Fruit fly (Drosophila melanogaster) whole organism, embryonic: ENCODE data around the gene CG9837.

Source experiments
- Atf3 ChIP-seq: fragments of 200-800 bp; sonication (Bioruptor generic); optimal IDR thresholded peaks from 3 replicates; lab custom pipeline; 2016; ENCODE audit warnings: missing biosample characterization, missing genetic modification characterization
- Bdp1 ChIP-seq: fragments of 200-800 bp; sonication (Bioruptor generic); optimal IDR thresholded peaks from 3 replicates; lab custom pipeline; 2016; ENCODE audit warnings: missing biosample characterization, missing genetic modification characterization
- CG10321 ChIP-seq: fragments of 200-800 bp; sonication (Bioruptor generic); IDR thresholded peaks from 2 replicates; pipeline ENCODE4 v1.3.6; 2022; ENCODE audit warnings: missing biosample characterization, missing genetic modification characterization
- CG10543 ChIP-seq: fragments of 200-800 bp; sonication (Bioruptor generic); optimal IDR thresholded peaks from 3 replicates; lab custom pipeline; 2017; ENCODE audit warnings: missing biosample characterization, mild to moderate bottlenecking, missing genetic modification characterization, moderate library complexity
- CG10979 ChIP-seq: fragments of 200-800 bp; sonication (Bioruptor generic); optimal IDR thresholded peaks from 2 replicates; lab custom pipeline; 2018; ENCODE audit warnings: missing biosample characterization, mild to moderate bottlenecking, missing genetic modification characterization, moderate library complexity
- CG11560 ChIP-seq: fragments of 200-800 bp; sonication (Bioruptor generic); IDR thresholded peaks from 3 replicates; pipeline ENCODE4 v1.3.6; 2022; ENCODE audit warnings: missing biosample characterization, missing genetic modification characterization
- CG12769 ChIP-seq: fragments of 200-800 bp; sonication (Bioruptor generic); optimal IDR thresholded peaks from 2 replicates; lab custom pipeline; 2019; ENCODE audit warnings: missing biosample characterization, mild to moderate bottlenecking, missing genetic modification characterization, moderate library complexity
- CG1603 ChIP-seq: fragments of 200-800 bp; sonication (Bioruptor generic); optimal IDR thresholded peaks from 2 replicates; lab custom pipeline; 2019; ENCODE audit warnings: missing biosample characterization, mild to moderate bottlenecking, missing genetic modification characterization, moderate library complexity
- CG16813 ChIP-seq: fragments of 200-800 bp; sonication (Bioruptor generic); IDR thresholded peaks from 3 replicates; pipeline ENCODE4 v1.3.6; 2022; ENCODE audit warnings: missing biosample characterization, missing genetic modification characterization; ENCODE audit not compliant: partially characterized antibody
- CG17186 ChIP-seq: fragments of 200-800 bp; sonication (Bioruptor generic); optimal IDR thresholded peaks from 3 replicates; lab custom pipeline; 2017; ENCODE audit warnings: missing biosample characterization, missing genetic modification reagents, missing genetic modification characterization
- CG2678 ChIP-seq: fragments of 200-800 bp; sonication (Bioruptor generic); optimal IDR thresholded peaks from 3 replicates; lab custom pipeline; 2019; ENCODE audit warnings: missing biosample characterization, mild to moderate bottlenecking, missing genetic modification characterization, moderate library complexity
- CG3726 ChIP-seq: fragments of 200-800 bp; sonication (Bioruptor generic); IDR thresholded peaks from 3 replicates; pipeline ENCODE4, ENCODE4 v1.3.6; 2022; ENCODE audit warnings: missing biosample characterization, missing genetic modification characterization
- CG3838 ChIP-seq: fragments of 200-800 bp; sonication (Bioruptor generic); optimal IDR thresholded peaks from 3 replicates; lab custom pipeline; 2016; ENCODE audit warnings: missing biosample characterization, missing genetic modification characterization
- CG3847 ChIP-seq: fragments of 200-800 bp; sonication (Bioruptor generic); IDR thresholded peaks from 2 replicates; pipeline ENCODE4 v1.3.6; 2022; ENCODE audit warnings: missing biosample characterization, missing genetic modification characterization
- CG4617 ChIP-seq: fragments of 200-800 bp; sonication (Bioruptor generic); optimal IDR thresholded peaks from 3 replicates; lab custom pipeline; 2016; ENCODE audit warnings: missing biosample characterization, missing genetic modification characterization, borderline replicate concordance
- CG6272 ChIP-seq: fragments of 200-800 bp; sonication (Bioruptor generic); IDR thresholded peaks from 2 replicates; pipeline ENCODE4 v1.3.6; 2022; ENCODE audit warnings: missing biosample characterization, missing genetic modification characterization
- CG7963 ChIP-seq: fragments of 200-800 bp; sonication (Bioruptor generic); IDR thresholded peaks from 3 replicates; pipeline ENCODE4 v1.3.6; 2022; ENCODE audit warnings: missing biosample characterization, missing genetic modification characterization; ENCODE audit not compliant: partially characterized antibody
- CG8281 ChIP-seq: fragments of 200-800 bp; sonication (Bioruptor generic); optimal IDR thresholded peaks from 2 replicates; lab custom pipeline; 2018; ENCODE audit warnings: missing biosample characterization, mild to moderate bottlenecking, missing genetic modification characterization, moderate library complexity
- CG9727 ChIP-seq: fragments of 200-800 bp; sonication (Bioruptor generic); optimal IDR thresholded peaks from 3 replicates; lab custom pipeline; 2017; ENCODE audit warnings: missing biosample characterization, mild to moderate bottlenecking, missing genetic modification characterization
- D ChIP-seq, 2 experiments: fragments of 200-800 bp in 1 of 2; fragments of >200 bp in 1 of 2; sonication (Bioruptor generic) in 1 of 2; optimal IDR thresholded peaks; 2 replicates in 1 of 2; 3 replicates in 1 of 2; lab custom pipeline; 2017; ENCODE audit warnings: mild to moderate bottlenecking in 1 of 2, missing biosample characterization in 1 of 2, missing genetic modification characterization in 1 of 2, missing genetic modification reagents in 1 of 2
- D19A ChIP-seq: fragments of 200-800 bp; optimal IDR thresholded peaks from 3 replicates; lab custom pipeline; 2019; ENCODE audit warnings: missing biosample characterization, mild to moderate bottlenecking, missing genetic modification characterization, moderate library complexity
- Deaf1 ChIP-seq: fragments of 200-800 bp; optimal IDR thresholded peaks from 3 replicates; lab custom pipeline; 2019; ENCODE audit warnings: missing biosample characterization, mild to moderate bottlenecking, missing genetic modification characterization, moderate library complexity
- Dll ChIP-seq: fragments of 200-800 bp; sonication (Bioruptor generic); IDR thresholded peaks from 4 replicates; pipeline ENCODE4 v1.3.6; 2022; ENCODE audit warnings: missing biosample characterization, missing genetic modification characterization; ENCODE audit not compliant: partially characterized antibody
- Dp ChIP-seq: fragments of 200-800 bp; sonication (Bioruptor generic); optimal IDR thresholded peaks from 2 replicates; lab custom pipeline; 2018; ENCODE audit warnings: missing biosample characterization, mild to moderate bottlenecking, missing genetic modification characterization, moderate library complexity
- Dref ChIP-seq: fragments of 200-800 bp; sonication (Bioruptor generic); IDR thresholded peaks from 2 replicates; pipeline ENCODE4 v1.3.6; 2022; ENCODE audit warnings: missing biosample characterization, missing genetic modification characterization
- E2f2 ChIP-seq: fragments of 200-800 bp; sonication (Bioruptor generic); IDR thresholded peaks from 2 replicates; pipeline ENCODE4 v1.3.6; 2022; ENCODE audit warnings: missing biosample characterization, missing genetic modification characterization
- Elba2 ChIP-seq: fragments of 200-800 bp; sonication (Bioruptor generic); optimal IDR thresholded peaks from 3 replicates; lab custom pipeline; 2016; ENCODE audit warnings: missing biosample characterization, missing genetic modification characterization
- HLH3B ChIP-seq: fragments of 200-800 bp; sonication (Bioruptor generic); IDR thresholded peaks from 2 replicates; pipeline ENCODE4 v1.3.6; 2022; ENCODE audit warnings: missing biosample characterization, missing genetic modification characterization
- Lpt ChIP-seq: fragments of >200 bp; optimal IDR thresholded peaks from 2 replicates; lab custom pipeline; 2018; ENCODE audit warnings: missing biosample characterization, missing genetic modification characterization
- MBD-R2 ChIP-seq: fragments of 200-800 bp; sonication (Bioruptor generic); IDR thresholded peaks from 2 replicates; pipeline ENCODE4 v1.3.6; 2022; ENCODE audit warnings: missing biosample characterization, missing genetic modification characterization
- MESR4 ChIP-seq: fragments of 200-800 bp; sonication (Bioruptor generic); optimal IDR thresholded peaks from 2 replicates; lab custom pipeline; 2018; ENCODE audit warnings: missing biosample characterization, mild to moderate bottlenecking, missing genetic modification characterization, moderate library complexity
- Myb ChIP-seq: fragments of 200-800 bp; sonication (Bioruptor generic); optimal IDR thresholded peaks from 2 replicates; lab custom pipeline; 2016; ENCODE audit warnings: missing biosample characterization, missing genetic modification characterization
- Sox102F ChIP-seq: fragments of 200-800 bp; sonication (Bioruptor generic); optimal IDR thresholded peaks from 2 replicates; lab custom pipeline; 2018; ENCODE audit warnings: missing biosample characterization, mild to moderate bottlenecking, missing genetic modification characterization, moderate library complexity
- amos ChIP-seq: fragments of 200-800 bp; sonication (Bioruptor generic); IDR thresholded peaks from 2 replicates; pipeline ENCODE4 v1.3.6; 2022; ENCODE audit warnings: missing biosample characterization, missing genetic modification characterization; ENCODE audit not compliant: partially characterized antibody
- crol ChIP-seq: fragments of 200-800 bp; sonication (Bioruptor generic); IDR thresholded peaks from 2 replicates; pipeline ENCODE4 v1.3.6; 2022; ENCODE audit warnings: missing biosample characterization, missing genetic modification characterization
- crp ChIP-seq, 2 experiments: fragments of 200-800 bp; sonication (Bioruptor generic); optimal IDR thresholded peaks; 2 replicates in 1 of 2; 3 replicates in 1 of 2; lab custom pipeline; 2017; ENCODE audit warnings: missing biosample characterization in 2 of 2, missing genetic modification characterization in 2 of 2, mild to moderate bottlenecking in 1 of 2, moderate library complexity in 1 of 2
- da ChIP-seq: fragments of 200-800 bp; sonication (Bioruptor generic); optimal IDR thresholded peaks from 2 replicates; lab custom pipeline; 2016; ENCODE audit warnings: missing biosample characterization, missing genetic modification characterization
- hkb ChIP-seq, 2 experiments: fragments of 200-800 bp in 1 of 2; fragments of >200 bp in 1 of 2; sonication (Bioruptor generic) in 1 of 2; IDR thresholded peaks in 1 of 2; optimal IDR thresholded peaks in 1 of 2; 2 replicates each; pipeline versions ENCODE4 v1.3.6 to Lab custom; 2017 to 2022; ENCODE audit warnings: missing biosample characterization in 1 of 2, missing genetic modification characterization in 1 of 2
- inv ChIP-seq: fragments of 200-800 bp; sonication (Bioruptor generic); IDR thresholded peaks from 2 replicates; pipeline ENCODE4 v1.3.6; 2022; ENCODE audit warnings: missing biosample characterization, missing genetic modification characterization; ENCODE audit not compliant: partially characterized antibody
- sens ChIP-seq: fragments of 200-800 bp; sonication (Bioruptor generic); peaks from one replicate; lab custom pipeline; 2016; ENCODE audit warnings: missing biosample characterization, missing genetic modification characterization
- slou ChIP-seq: fragments of 200-800 bp; sonication (Bioruptor generic); optimal IDR thresholded peaks from 3 replicates; lab custom pipeline; 2016; ENCODE audit warnings: missing biosample characterization, missing genetic modification characterization
- stc ChIP-seq: fragments of 200-800 bp; sonication (Bioruptor generic); IDR thresholded peaks from 2 replicates; pipeline ENCODE4 v1.3.6; 2022; ENCODE audit warnings: missing biosample characterization, missing genetic modification characterization
- twi ChIP-seq: fragments of 200-800 bp; optimal IDR thresholded peaks from 2 replicates; lab custom pipeline; 2019; ENCODE audit warnings: missing biosample characterization, mild to moderate bottlenecking, missing genetic modification characterization, moderate library complexity
- wor ChIP-seq: fragments of 200-800 bp; sonication (Bioruptor generic); IDR thresholded peaks from 2 replicates; pipeline ENCODE4 v1.3.6; 2022; ENCODE audit warnings: missing biosample characterization, missing genetic modification characterization
- zf30C ChIP-seq: fragments of 200-800 bp; sonication (Bioruptor generic); optimal IDR thresholded peaks from 3 replicates; lab custom pipeline; 2018; ENCODE audit warnings: missing biosample characterization, mild to moderate bottlenecking, missing genetic modification characterization
- zfh1 ChIP-seq: fragments of 200-800 bp; sonication (Bioruptor generic); IDR thresholded peaks from 3 replicates; pipeline ENCODE4 v1.3.6; 2022; ENCODE audit warnings: missing biosample characterization, missing genetic modification characterization

Gene CG9837

dm6 chr3R:8807048-8807447 lies 6.3 kb downstream of the CG9837 start:
- no peak for TF ChIP-seq CG10543 (GFP tag; lab: Kevin White, UChicago)
- TF ChIP-seq Dp (GFP tag; lab: Kevin White, UChicago), result peak; percentile 72
- peak; percentile 38 for TF ChIP-seq Elba2 (GFP tag; lab: Kevin White, UChicago)
- TF ChIP-seq D19A (tag; lab: Kevin White, UChicago), result peak; percentile 59
- peak; percentile 75 for TF ChIP-seq CG17186 (GFP tag; lab: Kevin White, UChicago)
- TF ChIP-seq E2f2 (GFP tag; lab: Robert Waterston, UW), result peak; percentile 78
- no peak for TF ChIP-seq CG10979 (tag; lab: Kevin White, UChicago)

- TF ChIP-seq amos, result 0 out of 2 replicates have a peak, but pooled peaks have one; percentile 11
- 0 out of 3 replicates have a peak, but pooled peaks have one; percentile 31 for TF ChIP-seq zfh1
- no peak for TF ChIP-seq Sox102F (GFP tag; lab: Kevin White, UChicago)
- TF ChIP-seq D (optimal IDR thresholded peaks at IDR 0.05; lab: Kevin White, UChicago), result peak; percentile 16
- TF ChIP-seq D (GFP tag; optimal IDR thresholded peaks at IDR 0.05; lab: Kevin White, UChicago), result no peak
- TF ChIP-seq CG7963, result 0 out of 3 replicates have a peak, but pooled peaks have one; percentile 54
- peak; percentile 61 for TF ChIP-seq sens (GFP tag; lab: Kevin White, UChicago)
- TF ChIP-seq CG3847 (GFP tag; lab: Robert Waterston, UW), result no peak
Observed at dm6 chr3R:8806638-8807037, 6.7 kb downstream of the CG9837 start.

- TF ChIP-seq Myb (peak; percentile 64), CG1603 (peak; percentile 37), D19A (tag; lab: Kevin White, UChicago) (no peak), inv (GFP tag; lab: Robert Waterston, UW) (no peak), HLH3B (GFP tag; lab: Robert Waterston, UW) (no peak), Dref (GFP tag; lab: Robert Waterston, UW) (peak; percentile 34; the same call in 1 of the 2 replicates), MBD-R2 (peak; percentile 39; the same call in 1 of the 2 replicates), slou (GFP tag; lab: Kevin White, UChicago) (no peak), Bdp1 (GFP tag; lab: Kevin White, UChicago) (no peak), MESR4 (peak; percentile 16), CG2678 (tag; lab: Kevin White, UChicago) (no peak), da (GFP tag; lab: Kevin White, UChicago) (no peak), CG17186 (GFP tag; lab: Kevin White, UChicago) (peak; percentile 99), CG8281 (tag; lab: Kevin White, UChicago) (peak; percentile 81), CG3726 (GFP tag; lab: Robert Waterston, UW) (no peak), CG11560 (no peak), Atf3 (GFP tag; lab: Kevin White, UChicago) (no peak), Lpt (GFP tag; lab: Kevin White, UChicago) (no peak), CG10543 (GFP tag; lab: Kevin White, UChicago) (no peak), CG10321 (GFP tag; lab: Robert Waterston, UW) (no peak), stc (no peak), zfh1 (no peak), CG3838 (GFP tag; lab: Kevin White, UChicago) (peak; percentile 74), crol (no peak), CG16813 (GFP tag; lab: Robert Waterston, UW) (no peak), twi (tag; lab: Kevin White, UChicago) (no peak), hkb (optimal IDR thresholded peaks at IDR 0.05; lab: Kevin White, UChicago) (no peak), hkb (GFP tag; IDR thresholded peaks at IDR 0.05; lab: Robert Waterston, UW) (no peak), crp (GFP tag; optimal IDR thresholded peaks at IDR 0.05; lab: Kevin White, UChicago) (no peak), zf30C (GFP tag; lab: Kevin White, UChicago) (no peak), CG4617 (GFP tag; lab: Kevin White, UChicago) (peak; percentile 12), CG6272 (GFP tag; lab: Robert Waterston, UW) (no peak), wor (no peak), Dll (no peak), CG12769 (tag; lab: Kevin White, UChicago) (no peak), Deaf1 (tag; lab: Kevin White, UChicago) (no peak), CG9727 (GFP tag; lab: Kevin White, UChicago) (no peak)
Observed at dm6 chr3R:8806104-8806503, 7.3 kb downstream of the CG9837 start, which contains the start of gene hng2. hng2 (plus strand) TSS chr3R:8806322.
